Worm (Caenorhabditis elegans): ENCODE data around the gene sri-37.
A peak's percentile ranks its signal among the peaks of the same experiment; 100 is the strongest.
"Not testable (repeated sequence)": the region's sequence is repeated elsewhere in the genome, so short reads cannot be mapped to it uniquely, and the experiment has no call there.

The sri-37 gene

ce11 chrII:2665081-2665480, 35.7 kb downstream of the sri-37 start, which contains the start of gene F22E5.2:
TSS of gene F22E5.2 (plus strand) at chrII:2665381.
- TF ChIP-seq T26A5.8 (tag; optimal IDR thresholded peaks at IDR 0.05); F52B5.7 (tag; optimal IDR thresholded peaks at IDR 0.05); C17E4.6 (GFP tag; IDR thresholded peaks at IDR 0.05): not testable (repeated sequence)

- no peak for TF ChIP-seq nhr-120 (GFP tag; IDR thresholded peaks at IDR 0.05)
- no peak for TF ChIP-seq ceh-27 (GFP tag; optimal IDR thresholded peaks at IDR 0.05)
- no peak for TF ChIP-seq zim-3 (tag; optimal IDR thresholded peaks at IDR 0.05)
- TF ChIP-seq T07F8.4 (tag; optimal IDR thresholded peaks at IDR 0.05), result no peak
- no peak for TF ChIP-seq Y56A3A.18 (GFP tag; IDR thresholded peaks at IDR 0.05)
- no peak for TF ChIP-seq ceh-58 (GFP tag; IDR thresholded peaks at IDR 0.05)
These were observed 36.2 kb downstream of the sri-37 start, which contains the start of gene F22E5.22 for ce11 chrII:2665606-2666005. TSS of gene F22E5.22 (plus strand) at chrII:2665906.

- not testable (repeated sequence) for TF ChIP-seq attf-3 (GFP tag; conservative IDR thresholded peaks at IDR 0.05); F39B2.1 (GFP tag; IDR thresholded peaks at IDR 0.05); B0336.3 (GFP tag; IDR thresholded peaks at IDR 0.05)
These were observed 43.0 kb downstream of the sri-37 start, which contains the start of gene sri-57 for ce11 chrII:2672320-2672719. TSS of gene sri-57 (minus strand) at chrII:2672420.

- TF ChIP-seq ccch-3 (GFP tag; optimal IDR thresholded peaks at IDR 0.05); rpc-1 (optimal IDR thresholded peaks at IDR 0.05); rpc-1 (tag; optimal IDR thresholded peaks at IDR 0.05); zfh-2 (GFP tag; conservative IDR thresholded peaks at IDR 0.05): not testable (repeated sequence)
These were observed 44.2 kb downstream of the sri-37 start, which contains the start of the genes F22E5.20 and F22E5.1 for ce11 chrII:2673534-2673933. TSS of gene F22E5.20 (minus strand) at chrII:2673634. TSS of gene F22E5.1 (plus strand) at chrII:2673775.

ce11 chrII:2677534-2678168, 48.3 kb downstream of the sri-37 start, which contains the start of gene F22E5.17:
TSS of gene F22E5.17 (plus strand) at chrII:2678041.
- no peak for TF ChIP-seq lin-40 (tag; optimal IDR thresholded peaks at IDR 0.05)
- peak; percentile 62 for TF ChIP-seq madf-8 (GFP tag; conservative IDR thresholded peaks at IDR 0.05)
- TF ChIP-seq efl-1 (GFP tag; optimal IDR thresholded peaks at IDR 0.05), result peak; percentile 63
- no peak for TF ChIP-seq chd-7 (tag; optimal IDR thresholded peaks at IDR 0.05)
- TF ChIP-seq repo-1 (tag; optimal IDR thresholded peaks at IDR 0.05), result no peak
- TF ChIP-seq F39B2.1 (GFP tag; IDR thresholded peaks at IDR 0.05), result no peak
- no peak for TF ChIP-seq hmg-20 (GFP tag; IDR thresholded peaks at IDR 0.05)
- 0 out of 2 replicates have a peak, but pooled peaks have one; percentile 10 for TF ChIP-seq ekl-4 (GFP tag; IDR thresholded peaks at IDR 0.05)
- TF ChIP-seq snpc-4 (GFP tag; optimal IDR thresholded peaks at IDR 0.05), result no peak
- TF ChIP-seq snpc-4 (tag; optimal IDR thresholded peaks at IDR 0.05), result peak in 1 of 4 experiments; percentile 36
- no peak for TF ChIP-seq ztf-25 (GFP tag; IDR thresholded peaks at IDR 0.05)
- TF ChIP-seq madf-6 (GFP tag; IDR thresholded peaks at IDR 0.05), result peak; percentile 74
- TF ChIP-seq lin-35 (GFP tag; optimal IDR thresholded peaks at IDR 0.05), result no peak
- TF ChIP-seq dox-1 (GFP tag; IDR thresholded peaks at IDR 0.05), result 0 out of 2 replicates have a peak, but pooled peaks have one; percentile 17
- TF ChIP-seq nfya-2 (GFP tag; IDR thresholded peaks at IDR 0.05), result no peak
- peak; percentile 77 for TF ChIP-seq aptf-2 (GFP tag; conservative IDR thresholded peaks at IDR 0.05)
- TF ChIP-seq F22D6.2 (tag; optimal IDR thresholded peaks at IDR 0.05), result no peak
- TF ChIP-seq ccch-3 (GFP tag; optimal IDR thresholded peaks at IDR 0.05), result no peak
- peak; percentile 84 for TF ChIP-seq nhr-80 (tag; optimal IDR thresholded peaks at IDR 0.05)
- TF ChIP-seq atf-7 (tag; optimal IDR thresholded peaks at IDR 0.05), result peak; percentile 36

All from whole organism, young adult.